Fruit fly (Drosophila melanogaster): ENCODE measurements around the gene CG42529.
"Not testable (repeated sequence)": the region's sequence is repeated elsewhere in the genome, so short reads cannot be mapped to it uniquely, and the experiment has no call there.

Gene CG42529

dm6 chr3L:19707570-19708146 is 21.1 kb upstream of the CG42529 start, which contains the start of gene serp:
serp (minus strand) TSS chr3L:19708015.
- no peak for TF ChIP-seq CG17801 (GFP tag; optimal IDR thresholded peaks at IDR 0.05; ENCODE audit: partially characterized antibody)

dm6 chr3L:19718228-19718627 is 10.6 kb upstream of the CG42529 start, which contains the start of gene Trpml:
Trpml (minus strand) TSS chr3L:19718328.
- not testable (repeated sequence) for TF ChIP-seq CG17801 (GFP tag; optimal IDR thresholded peaks at IDR 0.05; ENCODE audit: partially characterized antibody)

dm6 chr3L:19749644-19750043 is 20.9 kb downstream of the CG42529 start, which contains the start of gene CG42638:
CG42638 (minus strand) TSS chr3L:19749744.
- not testable (repeated sequence) for TF ChIP-seq CG17801 (GFP tag; optimal IDR thresholded peaks at IDR 0.05; ENCODE audit: partially characterized antibody)

dm6 chr3L:19760109-19760508 is 31.3 kb downstream of the CG42529 start, which contains the start of gene Vtld:
Vtld (plus strand) TSS chr3L:19760409.
- not testable (repeated sequence) for TF ChIP-seq CG17801 (GFP tag; optimal IDR thresholded peaks at IDR 0.05; ENCODE audit: partially characterized antibody)

dm6 chr3L:19777279-19777960 is 48.6 kb downstream of the CG42529 start:
- TF ChIP-seq CG17801 (GFP tag; optimal IDR thresholded peaks at IDR 0.05; ENCODE audit: partially characterized antibody), result no peak

- TF ChIP-seq CG17801 (GFP tag; optimal IDR thresholded peaks at IDR 0.05; ENCODE audit: partially characterized antibody), result no peak
Observed at dm6 chr3L:19778530-19778929, 49.7 kb downstream of the CG42529 start.

Data from ovary, adult (tissue).